Fruit fly (Drosophila melanogaster) whole organism, prepupa: ENCODE results near the gene Ubx.

Experiments used
- CG3919 ChIP-seq: fragments of 200-800 bp; sonication (Bioruptor generic); optimal IDR thresholded peaks from 3 replicates; lab custom pipeline; 2016; ENCODE audit warnings: missing biosample characterization, missing genetic modification characterization
- CG6854 ChIP-seq: fragments of 200-800 bp; sonication (Bioruptor generic); optimal IDR thresholded peaks from 2 replicates; lab custom pipeline; 2017; ENCODE audit warnings: missing biosample characterization, mild to moderate bottlenecking, missing genetic modification characterization
- Eip78C ChIP-seq: fragments of 200-800 bp; sonication (Bioruptor generic); peaks from one replicate; lab custom pipeline; 2016; ENCODE audit warnings: missing biosample characterization, missing genetic modification characterization
- Met ChIP-seq: fragments of 200-800 bp; sonication (Bioruptor generic); optimal IDR thresholded peaks from 3 replicates; lab custom pipeline; 2016; ENCODE audit warnings: missing biosample characterization, missing genetic modification characterization
- dsx ChIP-seq: fragments of 200-800 bp; optimal IDR thresholded peaks from 3 replicates; lab custom pipeline; 2019; ENCODE audit warnings: missing biosample characterization, mild to moderate bottlenecking, missing genetic modification characterization, moderate library complexity; ENCODE audit not compliant: poor library complexity, severe bottlenecking

DNA sequence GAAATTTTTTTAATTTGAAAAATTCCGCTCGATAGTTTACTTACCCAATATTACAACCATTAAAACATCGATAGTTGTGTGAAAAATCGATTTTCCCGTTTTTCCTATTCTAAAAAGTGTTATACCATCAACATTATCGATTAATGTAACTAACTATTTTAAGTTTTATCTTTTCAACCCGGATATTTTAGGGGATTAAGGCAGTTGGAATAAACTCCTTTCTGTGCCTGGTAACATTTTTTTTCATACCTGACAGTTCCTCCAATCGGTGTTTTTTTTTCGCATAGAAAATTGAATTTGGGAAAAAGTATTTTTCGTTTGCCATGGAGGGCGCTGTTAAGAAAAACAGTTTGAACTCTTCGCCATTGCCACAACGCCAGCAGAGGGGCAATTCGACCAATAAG lies 94.2 kb downstream of the Ubx start, which contains the start of gene nonA-l:
- TF ChIP-seq CG3919 (GFP tag; lab: Kevin White, UChicago) (no peak), Eip78C (GFP tag; lab: Kevin White, UChicago) (no peak), Met (GFP tag; lab: Kevin White, UChicago) (no peak), dsx (GFP tag; lab: Kevin White, UChicago) (no peak), CG6854 (GFP tag; lab: Kevin White, UChicago) (no peak)
